Worm (Caenorhabditis elegans) whole organism, late embryonic: ENCODE results near the gene K05F6.10.

ENCODE experiments used
- pha-4 ChIP-seq: fragments of 150-350 bp; optimal IDR thresholded peaks from 2 replicates; lab custom pipeline; 2018; ENCODE audit warnings: missing biosample characterization, missing genetic modification reagents, missing genetic modification characterization
- pqm-1 ChIP-seq: sonication (generic microtip); optimal IDR thresholded peaks from 2 replicates; lab custom pipeline; 2016; ENCODE audit warnings: missing genetic modification characterization, missing compliant biosample characterization
- pros-1 ChIP-seq: fragments of 150-350 bp; optimal IDR thresholded peaks from 2 replicates; lab custom pipeline; 2014; ENCODE audit warnings: missing biosample characterization, missing genetic modification reagents, missing genetic modification characterization

DNA sequence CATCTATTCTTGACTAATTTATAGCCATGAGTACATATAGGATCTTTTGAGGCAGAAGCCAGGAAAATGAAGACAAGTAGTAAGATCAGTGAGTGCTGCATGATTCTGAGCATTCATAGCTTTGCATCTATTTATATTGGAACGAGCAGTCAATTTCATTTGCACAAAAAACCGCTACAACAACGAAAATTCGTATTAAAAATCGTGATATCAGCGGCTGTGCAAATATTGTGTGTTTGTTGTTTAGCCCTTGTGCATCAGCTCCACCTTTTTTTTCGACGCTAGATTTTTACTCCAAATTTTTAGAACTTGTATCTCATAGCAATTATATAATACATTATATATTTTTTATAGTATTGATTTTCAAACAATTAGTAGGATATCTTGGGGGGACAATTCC lies 8.2 kb upstream of the K05F6.10 start, which contains the start of gene clec-21:
- TF ChIP-seq pha-4 (tag; lab: Kevin White, UChicago) (no peak), pros-1 (tag; lab: Kevin White, UChicago) (no peak), pqm-1 (no peak)
